Worm (Caenorhabditis elegans) whole organism, late embryonic: ENCODE results near the gene dig-1.

ENCODE experiments used
- ama-1 ChIP-seq: fragments of 150-350 bp; optimal IDR thresholded peaks from 2 replicates; lab custom pipeline; 2014
- ceh-48 ChIP-seq: sonication (generic microtip); optimal IDR thresholded peaks from 2 replicates; lab custom pipeline; 2016; ENCODE audit warnings: missing genetic modification characterization, inconsistent platforms, missing compliant biosample characterization
- dve-1 ChIP-seq: sonication (generic microtip); optimal IDR thresholded peaks from 2 replicates; lab custom pipeline; 2017; ENCODE audit warnings: antibody characterized with exemption, mild to moderate bottlenecking, missing genetic modification characterization, missing compliant biosample characterization
- elt-4 ChIP-seq: sonication (generic microtip); optimal IDR thresholded peaks from 2 replicates; lab custom pipeline; 2016; ENCODE audit warnings: missing genetic modification characterization, missing compliant biosample characterization
- mec-3 ChIP-seq: sonication (generic microtip); optimal IDR thresholded peaks from 2 replicates; lab custom pipeline; 2016; ENCODE audit warnings: borderline replicate concordance, missing genetic modification characterization, missing compliant biosample characterization
- nhr-232 ChIP-seq: sonication (generic microtip); optimal IDR thresholded peaks from 2 replicates; lab custom pipeline; 2016; ENCODE audit warnings: missing genetic modification characterization, missing compliant biosample characterization
- npax-4 ChIP-seq: sonication (generic microtip); optimal IDR thresholded peaks from 2 replicates; lab custom pipeline; 2016; ENCODE audit warnings: missing genetic modification characterization, missing compliant biosample characterization
- pqm-1 ChIP-seq: sonication (generic microtip); optimal IDR thresholded peaks from 2 replicates; lab custom pipeline; 2016; ENCODE audit warnings: missing genetic modification characterization, missing compliant biosample characterization

- TF ChIP-seq mec-3 (tag; lab: Kevin White, UChicago) = no peak
- no peak for TF ChIP-seq nhr-232 (tag; lab: Kevin White, UChicago)
- TF ChIP-seq ceh-48 (tag; lab: Kevin White, UChicago) = no peak
- no peak for TF ChIP-seq pqm-1 (tag; lab: Kevin White, UChicago)
- TF ChIP-seq npax-4 = no peak
- no peak for TF ChIP-seq dve-1 (tag; lab: Kevin White, UChicago)
- TF ChIP-seq ama-1 = no peak
- no peak for TF ChIP-seq elt-4 (tag; lab: Kevin White, UChicago)
Measured at ce11 chrIII:6705515-6705914, 40.6 kb upstream of the dig-1 start, which contains the start of gene F37A4.6.
